Fruit fly (Drosophila melanogaster): Measurements from ENCODE around the gene Msr-110.

Msr-110 gene

dm6 chr3L:5554377-5554776 lies 22.8 kb downstream of the Msr-110 start (continued):
- peak; percentile 28 for TF ChIP-seq Blimp-1 (GFP tag; optimal IDR thresholded peaks at IDR 0.05)
- TF ChIP-seq dac (GFP tag; optimal IDR thresholded peaks at IDR 0.05) = no peak
- TF ChIP-seq Sox14 (GFP tag; optimal IDR thresholded peaks at IDR 0.05) = peak; percentile 1
- no peak for TF ChIP-seq CG11762 (GFP tag; optimal IDR thresholded peaks at IDR 0.05; ENCODE audit: insufficient read depth)
- peak; percentile 51 for TF ChIP-seq CG3032 (tag; optimal IDR thresholded peaks at IDR 0.05)
- TF ChIP-seq fd59A (GFP tag; optimal IDR thresholded peaks at IDR 0.05) = peak; percentile 2
- no peak for TF ChIP-seq fkh (GFP tag; optimal IDR thresholded peaks at IDR 0.05)

- TF ChIP-seq vri (GFP tag; optimal IDR thresholded peaks at IDR 0.05) (peak; percentile 89), CG11762 (GFP tag; optimal IDR thresholded peaks at IDR 0.05; ENCODE audit: insufficient read depth) (no peak), fd59A (GFP tag; optimal IDR thresholded peaks at IDR 0.05) (no peak), ss (GFP tag; optimal IDR thresholded peaks at IDR 0.05) (peak in 1 of 2 experiments; percentile 92), dsx (GFP tag; optimal IDR thresholded peaks at IDR 0.05; ENCODE audit: poor library complexity, severe bottlenecking) (peak; percentile 35), pdm3 (GFP tag; optimal IDR thresholded peaks at IDR 0.05) (no peak), CG8119 (GFP tag; IDR thresholded peaks at IDR 0.05) (no peak), CG6163 (GFP tag; IDR thresholded peaks at IDR 0.05) (peak; percentile 19; the same call in 1 of the 3 replicates)
These were observed 23.4 kb downstream of the Msr-110 start for dm6 chr3L:5553717-5554116.

dm6 chr3L:5551087-5551486 lies 26.1 kb downstream of the Msr-110 start, which contains the start of gene frm:
Gene frm, minus strand, starts transcription at chr3L:5551159.
- TF ChIP-seq CG6808 (GFP tag; optimal IDR thresholded peaks at IDR 0.05) (peak; percentile 76), Smox (GFP tag; optimal IDR thresholded peaks at IDR 0.05) (no peak), CG7368 (GFP tag; optimal IDR thresholded peaks at IDR 0.05) (peak; percentile 1), topi (GFP tag; optimal IDR thresholded peaks at IDR 0.05) (no peak), CG9139 (GFP tag; optimal IDR thresholded peaks at IDR 0.05) (peak; percentile 61), CG6854 (GFP tag; optimal IDR thresholded peaks at IDR 0.05) (peak; percentile 54), acj6 (GFP tag; optimal IDR thresholded peaks at IDR 0.05) (no peak), ss (GFP tag; optimal IDR thresholded peaks at IDR 0.05) (peak; percentile 77 to 79), CG32006 (GFP tag; optimal IDR thresholded peaks at IDR 0.05) (no peak), CG16779 (tag; optimal IDR thresholded peaks at IDR 0.05) (peak; percentile 59), Eip75B (GFP tag; optimal IDR thresholded peaks at IDR 0.05) (peak; percentile 16), CG10669 (GFP tag; optimal IDR thresholded peaks at IDR 0.05) (peak; percentile 20), Eip78C (GFP tag) (peak; percentile 79), net (GFP tag; optimal IDR thresholded peaks at IDR 0.05) (peak; percentile 27), Lpt (GFP tag; optimal IDR thresholded peaks at IDR 0.05) (no peak), CG1621 (tag; optimal IDR thresholded peaks at IDR 0.05) (peak; percentile 92), Ets96B (tag; optimal IDR thresholded peaks at IDR 0.05) (peak; percentile 34), CG3919 (GFP tag; optimal IDR thresholded peaks at IDR 0.05) (peak; percentile 18), CG31627 (GFP tag; optimal IDR thresholded peaks at IDR 0.05) (no peak), CG3032 (tag; optimal IDR thresholded peaks at IDR 0.05) (peak; percentile 30), CG6163 (GFP tag; IDR thresholded peaks at IDR 0.05) (peak; percentile 56; the same call in 2 of the 3 replicates), vri (GFP tag; optimal IDR thresholded peaks at IDR 0.05) (peak; percentile 32), dsx (GFP tag; optimal IDR thresholded peaks at IDR 0.05; ENCODE audit: poor library complexity, severe bottlenecking) (peak; percentile 29), spab (GFP tag; optimal IDR thresholded peaks at IDR 0.05) (peak; percentile 21), Blimp-1 (GFP tag; optimal IDR thresholded peaks at IDR 0.05) (peak; percentile 3)

- no peak for TF ChIP-seq CG6792 (GFP tag; optimal IDR thresholded peaks at IDR 0.05)
- no peak for TF ChIP-seq CG6808 (GFP tag; optimal IDR thresholded peaks at IDR 0.05)
- TF ChIP-seq spab (GFP tag; optimal IDR thresholded peaks at IDR 0.05) = no peak
- no peak for TF ChIP-seq dac (GFP tag; optimal IDR thresholded peaks at IDR 0.05)
- TF ChIP-seq lz (GFP tag; optimal IDR thresholded peaks at IDR 0.05) = no peak
- no peak for TF ChIP-seq Eip75B (GFP tag; optimal IDR thresholded peaks at IDR 0.05)
- no peak for TF ChIP-seq Hr39 (GFP tag; optimal IDR thresholded peaks at IDR 0.05)
- no peak for TF ChIP-seq acj6 (GFP tag; optimal IDR thresholded peaks at IDR 0.05)
- TF ChIP-seq CG6854 (GFP tag; optimal IDR thresholded peaks at IDR 0.05) = no peak
- TF ChIP-seq eg (GFP tag; IDR thresholded peaks at IDR 0.05) = no peak
- TF ChIP-seq Gug (GFP tag; IDR thresholded peaks at IDR 0.05) = no peak
- no peak for TF ChIP-seq achi (GFP tag; optimal IDR thresholded peaks at IDR 0.05)
- no peak for TF ChIP-seq CG11294 (GFP tag; IDR thresholded peaks at IDR 0.05)
- TF ChIP-seq OdsH (GFP tag; optimal IDR thresholded peaks at IDR 0.05) = no peak
- TF ChIP-seq fd85E (GFP tag; optimal IDR thresholded peaks at IDR 0.05) = no peak
- no peak for TF ChIP-seq fkh (GFP tag; optimal IDR thresholded peaks at IDR 0.05)
- TF ChIP-seq CG15336 (GFP tag; IDR thresholded peaks at IDR 0.05) = no peak
- no peak for TF ChIP-seq CG6276 (GFP tag; optimal IDR thresholded peaks at IDR 0.05)
- TF ChIP-seq CG32006 (GFP tag; optimal IDR thresholded peaks at IDR 0.05) = no peak
- TF ChIP-seq CG3919 (GFP tag; optimal IDR thresholded peaks at IDR 0.05) = no peak
These were observed 28.5 kb downstream of the Msr-110 start for dm6 chr3L:5548524-5549084.

All from whole organism, prepupa.